Worm (Caenorhabditis elegans): ENCODE data around the gene fipp-1.

Gene fipp-1

ce11 chrV:4346799-4347198 is 24.8 kb upstream of the fipp-1 start, which contains the start of gene mcm-7 (continued):
- TF ChIP-seq pha-4 (GFP tag; IDR thresholded peaks at IDR 0.05): no peak
- no peak for TF ChIP-seq pha-4 (tag; optimal IDR thresholded peaks at IDR 0.05)
- no peak for TF ChIP-seq vab-7 (GFP tag; IDR thresholded peaks at IDR 0.05)
- no peak for TF ChIP-seq ceh-20 (GFP tag; IDR thresholded peaks at IDR 0.05)
- TF ChIP-seq gei-8 (GFP tag; optimal IDR thresholded peaks at IDR 0.05): no peak
- TF ChIP-seq unc-39 (tag; optimal IDR thresholded peaks at IDR 0.05): no peak
- no peak for TF ChIP-seq egl-27 (tag; optimal IDR thresholded peaks at IDR 0.05)
- TF ChIP-seq mxl-2 (GFP tag; conservative IDR thresholded peaks at IDR 0.05): no peak
- no peak for TF ChIP-seq tag-97 (GFP tag; IDR thresholded peaks at IDR 0.05)
- no peak for TF ChIP-seq ztf-11 (tag; optimal IDR thresholded peaks at IDR 0.05)
- no peak for TF ChIP-seq nhr-25 (tag; optimal IDR thresholded peaks at IDR 0.05; ENCODE audit: borderline replicate concordance, insufficient read depth)
- no peak for TF ChIP-seq Y105C5A.15 (GFP tag; IDR thresholded peaks at IDR 0.05)
- no peak for TF ChIP-seq nhr-48 (tag; optimal IDR thresholded peaks at IDR 0.05)
- TF ChIP-seq nhr-11 (tag; optimal IDR thresholded peaks at IDR 0.05): peak; percentile 14
- no peak for TF ChIP-seq dmd-9 (GFP tag; IDR thresholded peaks at IDR 0.05)
- TF ChIP-seq hlh-11 (tag; optimal IDR thresholded peaks at IDR 0.05): peak; percentile 42
- no peak for TF ChIP-seq dve-1 (tag; optimal IDR thresholded peaks at IDR 0.05; ENCODE audit: insufficient read depth)
- TF ChIP-seq lir-3 (tag; optimal IDR thresholded peaks at IDR 0.05): no peak
- no peak for TF ChIP-seq ZK337.2 (GFP tag; IDR thresholded peaks at IDR 0.05)
- peak in 1 of 2 experiments; percentile 78 for TF ChIP-seq lsy-2 (tag; optimal IDR thresholded peaks at IDR 0.05)
- peak in 1 of 2 experiments; percentile 30 for TF ChIP-seq hif-1 (tag; optimal IDR thresholded peaks at IDR 0.05)
- no peak for TF ChIP-seq nhr-237 (tag; optimal IDR thresholded peaks at IDR 0.05)
- no peak for TF ChIP-seq ZK546.5 (tag; optimal IDR thresholded peaks at IDR 0.05)
- no peak for TF ChIP-seq nhr-76 (tag; optimal IDR thresholded peaks at IDR 0.05)
- no peak for TF ChIP-seq rbr-2 (tag; optimal IDR thresholded peaks at IDR 0.05)
- no peak for TF ChIP-seq ceh-62 (tag; optimal IDR thresholded peaks at IDR 0.05)
- peak; percentile 93 for TF ChIP-seq dpl-1 (GFP tag; optimal IDR thresholded peaks at IDR 0.05)
- TF ChIP-seq madf-5 (GFP tag; IDR thresholded peaks at IDR 0.05): no peak
- TF ChIP-seq tra-1 (GFP tag; IDR thresholded peaks at IDR 0.05): no peak
- TF ChIP-seq mep-1 (tag; optimal IDR thresholded peaks at IDR 0.05): peak; percentile 71
- TF ChIP-seq Y75B8A.6 (GFP tag; IDR thresholded peaks at IDR 0.05): no peak
- TF ChIP-seq Y5F2A.4 (GFP tag; optimal IDR thresholded peaks at IDR 0.05): no peak
- TF ChIP-seq daf-8 (GFP tag; IDR thresholded peaks at IDR 0.05): no peak
- peak; percentile 22 for TF ChIP-seq unc-130 (GFP tag; optimal IDR thresholded peaks at IDR 0.05)
- TF ChIP-seq duxl-1 (tag; optimal IDR thresholded peaks at IDR 0.05; ENCODE audit: poor library complexity): no peak
- no peak for TF ChIP-seq F37D6.2 (tag; optimal IDR thresholded peaks at IDR 0.05)
- no peak for TF ChIP-seq set-16 (GFP tag; IDR thresholded peaks at IDR 0.05)
- peak; percentile 31 for TF ChIP-seq ama-1 (optimal IDR thresholded peaks at IDR 0.05)
- no peak for TF ChIP-seq ceh-82 (tag; optimal IDR thresholded peaks at IDR 0.05)
- no peak for TF ChIP-seq T20F7.1 (GFP tag; optimal IDR thresholded peaks at IDR 0.05)
- TF ChIP-seq zfp-2 (tag; optimal IDR thresholded peaks at IDR 0.05): no peak
- TF ChIP-seq spr-1 (tag; optimal IDR thresholded peaks at IDR 0.05): no peak
- no peak for TF ChIP-seq T26A8.4 (GFP tag; IDR thresholded peaks at IDR 0.05)
- no peak for TF ChIP-seq madf-9 (GFP tag; conservative IDR thresholded peaks at IDR 0.05)
- no peak for TF ChIP-seq pqm-1 (tag; optimal IDR thresholded peaks at IDR 0.05)
- peak; percentile 68 for TF ChIP-seq lin-38 (GFP tag; IDR thresholded peaks at IDR 0.05)
- no peak for TF ChIP-seq mdl-1 (tag; optimal IDR thresholded peaks at IDR 0.05)
- TF ChIP-seq lin-13 (GFP tag; optimal IDR thresholded peaks at IDR 0.05): peak; percentile 33
- no peak for TF ChIP-seq mdt-29 (GFP tag; IDR thresholded peaks at IDR 0.05)
- TF ChIP-seq ztf-7 (tag; optimal IDR thresholded peaks at IDR 0.05): no peak
- TF ChIP-seq hmg-1.1 (GFP tag; IDR thresholded peaks at IDR 0.05): peak; percentile 39; the same call in 1 of the 2 replicates
- TF ChIP-seq lin-29 (GFP tag; IDR thresholded peaks at IDR 0.05): no peak

Measured in whole organism, L4 larva.